Worm (Caenorhabditis elegans): ENCODE measurements around the gene W04E12.7.

The W04E12.7 gene

ce11 chrV:19722881-19723280, 14.5 kb downstream of the W04E12.7 start:
- no peak for TF ChIP-seq ets-4 (GFP tag; optimal IDR thresholded peaks at IDR 0.05)
- 0 out of 2 replicates have a peak, but pooled peaks have one; percentile 43 for TF ChIP-seq hmg-20 (GFP tag; IDR thresholded peaks at IDR 0.05)
- peak; percentile 52 for TF ChIP-seq mcd-1 (GFP tag; IDR thresholded peaks at IDR 0.05)
- TF ChIP-seq lin-26 (GFP tag; IDR thresholded peaks at IDR 0.05): 0 out of 2 replicates have a peak, but pooled peaks have one; percentile 68
- TF ChIP-seq D2030.7 (GFP tag; IDR thresholded peaks at IDR 0.05): peak; percentile 61
- no peak for TF ChIP-seq aptf-3 (GFP tag; IDR thresholded peaks at IDR 0.05)
- TF ChIP-seq zim-3 (tag; optimal IDR thresholded peaks at IDR 0.05): peak; percentile 41
- TF ChIP-seq Y95B8A.8 (GFP tag; IDR thresholded peaks at IDR 0.05): 0 out of 2 replicates have a peak, but pooled peaks have one; percentile 25
- TF ChIP-seq F39B2.1 (GFP tag; IDR thresholded peaks at IDR 0.05): no peak
- 0 out of 2 replicates have a peak, but pooled peaks have one; percentile 53 for TF ChIP-seq ztf-25 (GFP tag; IDR thresholded peaks at IDR 0.05)
- peak; percentile 8 for TF ChIP-seq F23B12.7 (tag; optimal IDR thresholded peaks at IDR 0.05; ENCODE audit: insufficient read depth)
- TF ChIP-seq nhr-90 (tag; optimal IDR thresholded peaks at IDR 0.05): peak; percentile 4
- peak; percentile 29; the same call in 1 of the 2 replicates for TF ChIP-seq nfyb-1 (GFP tag; IDR thresholded peaks at IDR 0.05)
- TF ChIP-seq snpc-4 (GFP tag; optimal IDR thresholded peaks at IDR 0.05): peak; percentile 27
- TF ChIP-seq snpc-4 (tag; optimal IDR thresholded peaks at IDR 0.05): peak in 1 of 4 experiments; percentile 36
- TF ChIP-seq F57A8.1 (GFP tag; optimal IDR thresholded peaks at IDR 0.05): no peak
- no peak for TF ChIP-seq sdz-38 (tag; optimal IDR thresholded peaks at IDR 0.05)
- no peak for TF ChIP-seq lin-35 (GFP tag; optimal IDR thresholded peaks at IDR 0.05)
- TF ChIP-seq tbp1 (GFP tag; optimal IDR thresholded peaks at IDR 0.05): peak; percentile 95
- peak; percentile 32 for TF ChIP-seq ztf-18 (tag; optimal IDR thresholded peaks at IDR 0.05)
- TF ChIP-seq pbrm-1 (GFP tag; IDR thresholded peaks at IDR 0.05): peak; percentile 64
- peak; percentile 69 for TF ChIP-seq hmg-1.2 (GFP tag; IDR thresholded peaks at IDR 0.05)
- TF ChIP-seq him-1 (tag; optimal IDR thresholded peaks at IDR 0.05): peak; percentile 4
- TF ChIP-seq lin-54 (GFP tag; optimal IDR thresholded peaks at IDR 0.05): peak; percentile 25
- peak; percentile 5 to 14 for TF ChIP-seq rec-8 (tag; optimal IDR thresholded peaks at IDR 0.05)
- peak; percentile 63; the same call in 1 of the 2 replicates for TF ChIP-seq dox-1 (GFP tag; IDR thresholded peaks at IDR 0.05)
- TF ChIP-seq rpc-1 (optimal IDR thresholded peaks at IDR 0.05): peak; percentile 53
- peak; percentile 71 for TF ChIP-seq rpc-1 (tag; optimal IDR thresholded peaks at IDR 0.05)
- TF ChIP-seq egrh-3 (GFP tag; IDR thresholded peaks at IDR 0.05): peak; percentile 39; the same call in 1 of the 2 replicates
- peak; percentile 3 for TF ChIP-seq lsl-1 (GFP tag; optimal IDR thresholded peaks at IDR 0.05)
- peak; percentile 56 for TF ChIP-seq zfh-2 (GFP tag; conservative IDR thresholded peaks at IDR 0.05)
- TF ChIP-seq B0261.1 (tag; optimal IDR thresholded peaks at IDR 0.05): peak; percentile 86
- TF ChIP-seq madf-8 (GFP tag; conservative IDR thresholded peaks at IDR 0.05): no peak
- TF ChIP-seq ztf-6 (GFP tag; IDR thresholded peaks at IDR 0.05): 0 out of 2 replicates have a peak, but pooled peaks have one; percentile 7
- no peak for TF ChIP-seq ama-1 (optimal IDR thresholded peaks at IDR 0.05)
- TF ChIP-seq ama-1 (GFP tag; optimal IDR thresholded peaks at IDR 0.05): no peak
- TF ChIP-seq madf-3 (GFP tag; IDR thresholded peaks at IDR 0.05): peak; percentile 65; the same call in 1 of the 2 replicates
- no peak for TF ChIP-seq snpc-1.1 (tag; optimal IDR thresholded peaks at IDR 0.05; ENCODE audit: insufficient read depth)
- peak; percentile 23 for TF ChIP-seq die-1 (tag; optimal IDR thresholded peaks at IDR 0.05)
- TF ChIP-seq lsy-27 (tag; optimal IDR thresholded peaks at IDR 0.05; ENCODE audit: borderline replicate concordance, insufficient read depth): peak; percentile 49
- TF ChIP-seq egl-44 (GFP tag; IDR thresholded peaks at IDR 0.05): peak; percentile 27; the same call in 1 of the 2 replicates
- TF ChIP-seq ztf-28 (GFP tag; IDR thresholded peaks at IDR 0.05): peak; percentile 71; the same call in 1 of the 2 replicates
- 0 out of 2 replicates have a peak, but pooled peaks have one; percentile 42 for TF ChIP-seq rcor-1 (GFP tag; IDR thresholded peaks at IDR 0.05)
- peak; percentile 32 for TF ChIP-seq ceh-27 (GFP tag; optimal IDR thresholded peaks at IDR 0.05)
- peak; percentile 14 for TF ChIP-seq madf-10 (tag; optimal IDR thresholded peaks at IDR 0.05)
